Worm (Caenorhabditis elegans): ENCODE data around the gene lelo-4.

lelo-4 gene

DNA sequence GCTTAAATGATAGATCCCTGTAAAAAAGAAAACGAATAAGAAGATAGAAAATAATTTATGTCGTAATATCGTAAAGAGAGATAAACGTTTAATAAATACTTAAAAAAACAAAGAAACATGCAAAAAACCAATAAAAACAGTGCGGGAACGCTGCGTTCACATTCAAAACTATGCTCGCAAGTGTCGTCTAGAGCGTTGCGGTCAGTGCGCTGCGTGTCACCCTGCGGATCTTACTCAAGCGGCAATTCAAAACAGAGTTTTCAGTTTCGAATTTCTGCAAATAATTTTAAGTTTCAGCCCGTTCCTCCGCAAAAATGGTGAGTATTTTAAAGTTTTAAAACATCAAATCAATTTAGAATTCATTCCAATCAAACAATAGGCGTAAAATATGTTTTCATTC is at the start of gene lelo-4, which contains the start of gene tiar-1 (continued):
- TF ChIP-seq ztf-7 (tag; optimal IDR thresholded peaks at IDR 0.05) (no peak), dmd-9 (GFP tag; IDR thresholded peaks at IDR 0.05) (no peak)

DNA sequence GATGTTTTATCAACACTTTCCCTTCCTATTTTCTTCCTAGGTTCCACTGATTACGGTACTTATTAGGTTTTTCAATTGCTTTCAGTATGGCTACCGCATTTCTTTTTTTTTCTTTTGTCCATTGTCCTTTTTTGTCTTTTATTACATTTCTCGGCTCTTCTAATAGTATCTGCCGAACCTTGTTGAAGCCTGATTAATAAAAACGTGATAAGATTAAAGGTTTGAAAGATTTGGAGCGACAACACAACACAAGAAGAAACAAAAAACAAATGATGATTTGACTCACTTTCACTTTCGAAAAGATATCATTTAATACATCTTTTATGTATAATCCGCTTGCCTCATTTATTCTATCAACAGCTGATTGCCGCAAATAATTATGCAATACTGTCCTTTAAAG is 49.7 kb upstream of the lelo-4 start, which contains the start of gene C25H3.15:
TSS of gene C25H3.15 (plus strand) at position 301 of the 400 bp plus-strand sequence.
- no peak for TF ChIP-seq mes-2 (tag; optimal IDR thresholded peaks at IDR 0.05; ENCODE audit: poor library complexity, severe bottlenecking)
- TF ChIP-seq pha-4 (GFP tag; IDR thresholded peaks at IDR 0.05), result no peak
- no peak for TF ChIP-seq pha-4 (tag; optimal IDR thresholded peaks at IDR 0.05)
- TF ChIP-seq nhr-11 (tag; optimal IDR thresholded peaks at IDR 0.05), result no peak
- TF ChIP-seq mxl-3 (GFP tag; optimal IDR thresholded peaks at IDR 0.05), result no peak
- TF ChIP-seq jun-1 (tag; optimal IDR thresholded peaks at IDR 0.05), result no peak
- no peak for TF ChIP-seq mxl-2 (GFP tag; conservative IDR thresholded peaks at IDR 0.05)
- TF ChIP-seq nhr-10 (tag; optimal IDR thresholded peaks at IDR 0.05), result no peak
- no peak for TF ChIP-seq unc-39 (tag; optimal IDR thresholded peaks at IDR 0.05)
- TF ChIP-seq lin-1 (GFP tag; IDR thresholded peaks at IDR 0.05), result no peak
- TF ChIP-seq nhr-28 (tag; optimal IDR thresholded peaks at IDR 0.05), result no peak
- no peak for TF ChIP-seq unc-62 (GFP tag; optimal IDR thresholded peaks at IDR 0.05 in 1 of 2)
- TF ChIP-seq unc-62 (tag; optimal IDR thresholded peaks at IDR 0.05), result no peak
- TF ChIP-seq pqm-1 (tag; optimal IDR thresholded peaks at IDR 0.05), result no peak
- TF ChIP-seq mdl-1 (tag; optimal IDR thresholded peaks at IDR 0.05), result no peak
- TF ChIP-seq snpc-1.2 (GFP tag; IDR thresholded peaks at IDR 0.05), result no peak
- no peak for TF ChIP-seq gei-8 (GFP tag; optimal IDR thresholded peaks at IDR 0.05)

DNA sequence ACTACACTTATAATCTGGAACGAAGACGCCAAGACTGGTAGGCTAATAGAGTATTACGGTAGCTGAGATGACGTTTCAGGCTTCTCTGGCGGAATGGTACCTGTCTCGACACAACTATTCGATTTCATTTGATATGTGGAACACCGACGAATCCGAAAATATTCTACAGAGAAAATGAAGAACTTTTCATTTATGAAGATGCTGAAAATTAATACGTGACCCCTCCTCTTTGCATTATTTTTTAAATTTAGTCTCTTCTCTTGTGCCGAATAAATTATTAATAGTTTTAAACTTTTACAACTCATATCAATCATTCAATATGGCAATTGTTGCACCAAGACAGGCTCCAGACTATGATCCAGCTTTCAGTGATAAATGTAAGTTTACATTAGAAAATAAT is 48.7 kb upstream of the lelo-4 start, which contains the start of gene C25H3.16:
TSS of gene C25H3.16 (plus strand) at position 301 of the 400 bp plus-strand sequence.
- TF ChIP-seq unc-130 (GFP tag; optimal IDR thresholded peaks at IDR 0.05) (no peak), spr-3 (GFP tag; optimal IDR thresholded peaks at IDR 0.05) (no peak), R02D3.7 (tag; optimal IDR thresholded peaks at IDR 0.05) (no peak), pha-4 (GFP tag; IDR thresholded peaks at IDR 0.05) (no peak), pha-4 (tag; optimal IDR thresholded peaks at IDR 0.05) (no peak), nhr-237 (tag; optimal IDR thresholded peaks at IDR 0.05) (no peak), saeg-2 (GFP tag; IDR thresholded peaks at IDR 0.05) (no peak), snpc-1.2 (GFP tag; IDR thresholded peaks at IDR 0.05) (no peak), tag-97 (GFP tag; IDR thresholded peaks at IDR 0.05) (no peak), lin-15B (tag; optimal IDR thresholded peaks at IDR 0.05) (no peak), php-3 (GFP tag; IDR thresholded peaks at IDR 0.05) (no peak), mes-2 (tag; optimal IDR thresholded peaks at IDR 0.05; ENCODE audit: poor library complexity, severe bottlenecking) (no peak), nhr-28 (tag; optimal IDR thresholded peaks at IDR 0.05) (no peak), vab-7 (GFP tag; IDR thresholded peaks at IDR 0.05) (no peak), nhr-76 (tag; optimal IDR thresholded peaks at IDR 0.05) (no peak), attf-4 (tag; optimal IDR thresholded peaks at IDR 0.05) (no peak), duxl-1 (tag; optimal IDR thresholded peaks at IDR 0.05; ENCODE audit: poor library complexity) (no peak)

DNA sequence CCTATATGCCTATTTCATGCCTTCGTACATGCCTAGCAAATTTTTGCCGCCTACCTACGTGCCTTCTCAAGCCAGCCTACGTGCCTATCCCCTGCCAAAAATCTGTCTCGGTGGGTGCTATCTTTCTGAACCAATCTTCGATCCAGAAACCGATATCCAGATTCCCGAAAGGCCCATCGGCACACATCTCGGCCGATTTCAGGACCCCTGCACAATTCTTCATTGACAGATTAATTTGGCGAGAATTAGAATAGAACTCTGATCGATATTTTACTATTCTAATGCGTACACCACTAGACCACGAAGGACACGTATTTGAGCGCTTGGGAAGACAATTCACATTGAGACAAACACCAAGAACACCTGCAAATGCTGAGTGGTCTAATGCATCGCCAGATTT is 47.2 kb upstream of the lelo-4 start:
- TF ChIP-seq nhr-28 (tag; optimal IDR thresholded peaks at IDR 0.05), result no peak
- no peak for TF ChIP-seq lin-39 (tag; optimal IDR thresholded peaks at IDR 0.05)
- no peak for TF ChIP-seq R02D3.7 (tag; optimal IDR thresholded peaks at IDR 0.05)
- no peak for TF ChIP-seq F26F4.8 (GFP tag; conservative IDR thresholded peaks at IDR 0.05)
- no peak for TF ChIP-seq lin-15B (tag; optimal IDR thresholded peaks at IDR 0.05)
- no peak for TF ChIP-seq Y75B8A.6 (GFP tag; IDR thresholded peaks at IDR 0.05)
- no peak for TF ChIP-seq fkh-10 (GFP tag; optimal IDR thresholded peaks at IDR 0.05)
- no peak for TF ChIP-seq mdl-1 (tag; optimal IDR thresholded peaks at IDR 0.05)
- TF ChIP-seq mxl-2 (GFP tag; conservative IDR thresholded peaks at IDR 0.05), result no peak
- no peak for TF ChIP-seq zip-11 (GFP tag; IDR thresholded peaks at IDR 0.05)
- no peak for TF ChIP-seq ctbp-1 (GFP tag; IDR thresholded peaks at IDR 0.05)
